Fruit fly (Drosophila melanogaster) whole organism: ENCODE measurements around the gene Pdp1.

Source experiments
- pan ChIP-seq: fragments of >200 bp; optimal IDR thresholded peaks from 2 replicates; lab custom pipeline; 2017
- usp ChIP-seq: fragments of >200 bp; optimal IDR thresholded peaks from 2 replicates; lab custom pipeline; 2017; ENCODE audit warnings: missing biosample characterization, missing genetic modification characterization, mixed read lengths

DNA sequence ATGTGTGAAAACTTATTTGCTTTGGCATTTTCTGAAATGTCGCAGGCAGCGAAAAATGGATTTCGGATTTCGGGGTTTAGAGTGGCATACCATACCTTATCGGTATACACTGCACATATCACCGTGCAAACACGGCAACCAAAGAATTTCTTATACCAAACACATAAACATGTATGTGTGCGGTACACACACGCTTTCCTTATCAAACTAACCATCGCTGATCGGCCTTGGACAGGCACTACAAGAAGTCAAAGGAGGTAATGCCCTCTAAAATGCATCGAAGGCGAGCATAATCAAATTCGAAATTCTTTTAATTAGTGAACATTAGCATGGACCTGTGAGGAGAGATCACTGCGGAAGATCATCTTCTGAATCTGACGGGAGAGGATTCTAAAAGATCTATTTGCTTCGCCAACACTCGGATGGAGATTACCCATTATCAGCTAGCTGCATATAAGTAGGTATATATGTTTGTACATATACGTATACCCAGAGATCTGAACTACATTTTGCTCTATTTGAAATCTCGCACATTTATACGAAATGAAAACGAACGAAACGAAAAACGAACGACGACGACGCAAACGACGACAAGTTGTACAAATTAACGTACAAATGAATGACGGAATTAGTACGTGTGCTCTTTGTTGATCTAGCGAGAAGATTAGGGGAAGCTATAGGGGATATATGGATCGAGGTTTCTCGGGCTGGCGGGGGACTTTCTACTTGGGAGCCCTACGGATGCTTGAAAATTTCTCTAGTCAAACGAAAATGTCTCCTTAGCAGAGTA lies 8.6 kb downstream of the Pdp1 start:
- TF ChIP-seq pan (lab: Kevin White, UChicago) (no peak), usp (GFP tag; lab: Kevin White, UChicago) (no peak)
